Worm (Caenorhabditis elegans) whole organism, L3 larva: ENCODE results near the gene F19C6.5.

Source experiments
- ama-1 ChIP-seq: fragments of 150-350 bp; optimal IDR thresholded peaks from 2 replicates; lab custom pipeline; 2018
- lin-15B ChIP-seq: fragments of 150-350 bp; optimal IDR thresholded peaks from 2 replicates; lab custom pipeline; 2014; ENCODE audit warnings: missing biosample characterization, missing genetic modification characterization
- nhr-25 ChIP-seq: sonication (generic microtip); optimal IDR thresholded peaks from 2 replicates; lab custom pipeline; 2017; ENCODE audit warnings: missing biosample characterization, missing genetic modification characterization
- pqm-1 ChIP-seq: fragments of 150-350 bp; optimal IDR thresholded peaks from 2 replicates; lab custom pipeline; 2017; ENCODE audit warnings: missing biosample characterization, missing genetic modification characterization, inconsistent platforms
- snpc-4 ChIP-seq: fragments of 150-350 bp; optimal IDR thresholded peaks from 2 replicates; lab custom pipeline; 2014; ENCODE audit warnings: missing biosample characterization, missing genetic modification characterization

F19C6.5 gene

DNA sequence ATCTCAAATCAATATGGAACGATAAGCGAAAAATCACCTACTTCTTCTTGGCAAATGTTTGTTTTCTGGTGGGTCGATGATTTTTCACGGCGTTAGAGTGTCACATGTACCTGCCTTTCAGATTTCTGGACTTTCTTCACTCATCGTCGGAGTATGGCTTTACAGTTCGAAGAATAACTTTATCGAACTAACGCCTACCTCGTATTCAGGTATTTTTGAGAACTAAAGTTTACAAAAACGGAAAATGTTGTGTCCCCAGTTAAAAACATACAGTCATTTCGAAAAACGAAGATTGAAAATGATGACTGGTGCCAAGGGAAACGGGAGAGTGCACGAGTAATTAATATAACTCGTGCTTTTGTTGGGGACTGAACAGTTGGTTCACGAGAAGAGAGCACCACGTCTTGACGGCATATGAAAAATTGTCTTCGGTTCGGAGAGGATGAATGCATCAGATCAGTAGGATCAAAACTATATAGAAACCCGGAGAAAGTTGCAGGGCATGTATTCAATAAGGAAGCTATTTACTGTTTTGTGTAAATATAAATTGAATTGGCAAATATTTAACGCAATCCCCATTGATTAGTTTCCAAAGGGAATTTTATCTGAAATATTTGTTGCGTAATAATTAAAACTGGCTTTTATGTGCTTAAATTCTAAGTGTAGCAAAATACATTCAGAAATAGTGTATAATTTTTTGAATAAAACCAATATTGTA is 51.3 kb downstream of the F19C6.5 start:
- TF ChIP-seq snpc-4 (tag; lab: Kevin White, UChicago) (no peak), lin-15B (no peak), ama-1 (lab: Kevin White, UChicago) (peak; percentile 33), pqm-1 (tag; lab: Kevin White, UChicago) (no peak), nhr-25 (no peak)
- TF ChIP-seq, all 47 proteins: peak for 1
